Worm (Caenorhabditis elegans): ENCODE measurements around the gene plk-1.

DNA sequence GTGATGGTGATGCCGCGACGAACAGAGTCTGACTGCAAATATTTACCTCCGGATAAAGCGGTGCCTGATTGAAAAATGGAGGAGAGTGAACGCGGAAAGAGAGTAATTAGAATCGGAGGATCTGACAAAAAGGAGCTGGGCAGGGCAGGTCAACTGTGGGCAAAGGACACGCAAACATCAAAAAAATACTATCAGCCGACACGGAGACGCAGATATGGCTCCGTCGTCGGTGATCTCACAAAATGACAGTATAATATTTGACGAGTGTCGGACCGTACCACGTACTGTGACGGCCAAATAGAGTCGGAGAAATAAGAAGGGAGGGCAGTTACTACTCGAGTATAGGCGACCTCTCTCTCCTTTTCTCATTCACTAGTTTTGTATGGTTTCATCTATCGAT is 31.3 kb downstream of the plk-1 start:
- TF ChIP-seq tbx-8 (GFP tag; optimal IDR thresholded peaks at IDR 0.05) (no peak), elt-3 (tag; optimal IDR thresholded peaks at IDR 0.05) (no peak), drap-1 (GFP tag; optimal IDR thresholded peaks at IDR 0.05) (no peak), unc-62 (GFP tag; optimal IDR thresholded peaks at IDR 0.05) (no peak), ham-2 (GFP tag; optimal IDR thresholded peaks at IDR 0.05) (no peak), mep-1 (tag; optimal IDR thresholded peaks at IDR 0.05) (no peak), lin-13 (tag; optimal IDR thresholded peaks at IDR 0.05) (no peak), mls-2 (tag; optimal IDR thresholded peaks at IDR 0.05) (no peak), sptf-1 (tag; optimal IDR thresholded peaks at IDR 0.05) (no peak), snpc-4 (tag; optimal IDR thresholded peaks at IDR 0.05) (no peak)
